Worm (Caenorhabditis elegans) whole organism, late embryonic: ENCODE measurements around the gene F35H8.12.

Source experiments
- C38D4.7 ChIP-seq: fragments of 200-800 bp; sonication (Bioruptor generic); optimal IDR thresholded peaks from 2 replicates; lab custom pipeline; 2018; ENCODE audit warnings: mild to moderate bottlenecking, missing genetic modification characterization, moderate library complexity, missing compliant biosample characterization
- K09A11.1 ChIP-seq: sonication (generic microtip); optimal IDR thresholded peaks from 2 replicates; lab custom pipeline; 2017; ENCODE audit warnings: antibody characterized with exemption, mild to moderate bottlenecking, missing genetic modification characterization, missing compliant biosample characterization; ENCODE audit not compliant: insufficient read depth
- elt-2 ChIP-seq: sonication (generic microtip); optimal IDR thresholded peaks from 2 replicates; lab custom pipeline; 2016; ENCODE audit warnings: missing genetic modification reagents, missing genetic modification characterization, missing compliant biosample characterization
- elt-4 ChIP-seq: sonication (generic microtip); optimal IDR thresholded peaks from 2 replicates; lab custom pipeline; 2016; ENCODE audit warnings: missing genetic modification characterization, missing compliant biosample characterization

DNA sequence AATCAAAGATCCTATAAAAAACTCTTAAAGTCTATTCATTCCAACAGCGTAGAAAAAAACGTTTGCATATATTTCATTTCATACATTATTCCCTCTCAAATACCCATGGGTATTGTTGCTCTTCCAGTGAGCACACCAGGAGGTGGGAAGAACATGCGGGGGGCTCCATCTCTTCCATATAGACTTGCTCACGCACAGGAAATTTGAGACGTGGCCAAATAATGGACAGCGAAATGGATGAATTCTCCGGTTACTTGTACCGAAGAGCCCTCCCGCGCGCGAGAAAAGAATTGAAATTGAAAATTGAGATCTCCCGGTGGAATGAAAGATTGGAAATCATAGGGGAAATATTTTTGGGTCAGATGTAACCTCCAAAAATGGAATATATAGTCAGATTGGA, 26.0 kb downstream of the F35H8.12 start:
- TF ChIP-seq elt-2 (tag; lab: Kevin White, UChicago) (no peak), C38D4.7 (no peak), elt-4 (no peak), K09A11.1 (tag; lab: Kevin White, UChicago) (no peak)
